Fruit fly (Drosophila melanogaster) whole organism, embryonic: Measurements from ENCODE around the gene CG13409.
A peak's percentile ranks its signal among the peaks of the same experiment; 100 is the strongest.

Experiments
- ATbp ChIP-seq: fragments of 200-800 bp; sonication (Bioruptor generic); optimal IDR thresholded peaks from 2 replicates; lab custom pipeline; 2017; ENCODE audit warnings: missing biosample characterization, mild to moderate bottlenecking, missing genetic modification characterization, missing genetic modification reagents
- BEAF-32 ChIP-seq: fragments of 200-800 bp; sonication (Bioruptor generic); optimal IDR thresholded peaks from 3 replicates; lab custom pipeline; 2017; ENCODE audit warnings: missing biosample characterization, missing genetic modification characterization, mild to moderate bottlenecking, moderate library complexity, missing genetic modification reagents
- CG10147 ChIP-seq: fragments of 200-800 bp; sonication (Bioruptor generic); optimal IDR thresholded peaks from 2 replicates; lab custom pipeline; 2019; ENCODE audit warnings: missing biosample characterization, mild to moderate bottlenecking, missing genetic modification characterization, moderate library complexity
- CG11085 ChIP-seq: fragments of 200-800 bp; sonication (Bioruptor generic); IDR thresholded peaks from 2 replicates; pipeline ENCODE4 v1.3.6; 2022; ENCODE audit warnings: missing biosample characterization, missing genetic modification characterization
- CG11723 ChIP-seq: fragments of 200-800 bp; sonication (Bioruptor generic); optimal IDR thresholded peaks from 2 replicates; lab custom pipeline; 2017; ENCODE audit warnings: missing biosample characterization, mild to moderate bottlenecking, missing genetic modification characterization
- CG12942 ChIP-seq: fragments of 200-800 bp; sonication (Bioruptor generic); optimal IDR thresholded peaks from 3 replicates; lab custom pipeline; 2016; ENCODE audit warnings: missing biosample characterization, missing genetic modification characterization
- CG13287 ChIP-seq: fragments of 200-800 bp; sonication (Bioruptor generic); IDR thresholded peaks from 2 replicates; pipeline ENCODE4 v1.3.6; 2022; ENCODE audit warnings: missing biosample characterization, missing genetic modification characterization; ENCODE audit not compliant: partially characterized antibody
- CG1529 ChIP-seq: fragments of 200-800 bp; sonication (Bioruptor generic); optimal IDR thresholded peaks from 3 replicates; lab custom pipeline; 2018; ENCODE audit warnings: missing biosample characterization, missing genetic modification characterization
- CG17912 ChIP-seq: fragments of 200-800 bp; sonication (Bioruptor generic); optimal IDR thresholded peaks from 2 replicates; lab custom pipeline; 2018; ENCODE audit warnings: missing biosample characterization, mild to moderate bottlenecking, missing genetic modification characterization
- CG18599 ChIP-seq: fragments of 200-800 bp; sonication (Bioruptor generic); optimal IDR thresholded peaks from 3 replicates; lab custom pipeline; 2017; ENCODE audit warnings: missing biosample characterization, missing genetic modification characterization, mild to moderate bottlenecking, moderate library complexity, missing genetic modification reagents
- CG30020 ChIP-seq: fragments of 200-800 bp; optimal IDR thresholded peaks from 2 replicates; lab custom pipeline; 2019; ENCODE audit warnings: missing biosample characterization, mild to moderate bottlenecking, missing genetic modification characterization, moderate library complexity
- CG31224 ChIP-seq: fragments of 200-800 bp; sonication (Bioruptor generic); IDR thresholded peaks from 2 replicates; pipeline ENCODE4 v1.3.6; 2022; ENCODE audit warnings: missing biosample characterization, missing genetic modification characterization
- CG3281 ChIP-seq: fragments of 200-800 bp; sonication (Bioruptor generic); optimal IDR thresholded peaks from 3 replicates; lab custom pipeline; 2017; ENCODE audit warnings: missing biosample characterization, mild to moderate bottlenecking, missing genetic modification characterization
- CG34376 ChIP-seq: fragments of 200-800 bp; sonication (Bioruptor generic); optimal IDR thresholded peaks from 2 replicates; lab custom pipeline; 2018; ENCODE audit warnings: missing biosample characterization, mild to moderate bottlenecking, missing genetic modification characterization
- CG3726 ChIP-seq: fragments of 200-800 bp; sonication (Bioruptor generic); IDR thresholded peaks from 3 replicates; pipeline ENCODE4, ENCODE4 v1.3.6; 2022; ENCODE audit warnings: missing biosample characterization, missing genetic modification characterization
- CG4617 ChIP-seq: fragments of 200-800 bp; sonication (Bioruptor generic); optimal IDR thresholded peaks from 3 replicates; lab custom pipeline; 2016; ENCODE audit warnings: missing biosample characterization, missing genetic modification characterization, borderline replicate concordance
- CG5953 ChIP-seq: fragments of 200-800 bp; sonication (Bioruptor generic); IDR thresholded peaks from 2 replicates; pipeline ENCODE4 v1.3.6; 2022; ENCODE audit warnings: missing biosample characterization, missing genetic modification characterization
- CG9215 ChIP-seq: fragments of 200-800 bp; sonication (Bioruptor generic); IDR thresholded peaks from 2 replicates; pipeline ENCODE4 v1.3.6; 2022; ENCODE audit warnings: missing biosample characterization, missing genetic modification characterization
- Chrac-16 ChIP-seq: fragments of 200-800 bp; sonication (Bioruptor generic); optimal IDR thresholded peaks from 3 replicates; lab custom pipeline; 2016; ENCODE audit warnings: missing biosample characterization, missing genetic modification characterization
- CrebB ChIP-seq: fragments of 200-800 bp; sonication (Bioruptor generic); optimal IDR thresholded peaks from 3 replicates; lab custom pipeline; 2018; ENCODE audit warnings: missing biosample characterization, mild to moderate bottlenecking, missing genetic modification characterization
- Dip2 ChIP-seq: fragments of 200-800 bp; sonication (Bioruptor generic); IDR thresholded peaks from 2 replicates; pipeline ENCODE4 v1.3.6; 2022; ENCODE audit warnings: missing biosample characterization, missing genetic modification characterization
- MESR4 ChIP-seq: fragments of 200-800 bp; sonication (Bioruptor generic); optimal IDR thresholded peaks from 2 replicates; lab custom pipeline; 2018; ENCODE audit warnings: missing biosample characterization, mild to moderate bottlenecking, missing genetic modification characterization, moderate library complexity
- Opbp ChIP-seq: fragments of 200-800 bp; sonication (Bioruptor generic); IDR thresholded peaks from 3 replicates; pipeline ENCODE4 v1.3.6; 2022; ENCODE audit warnings: missing biosample characterization, missing genetic modification characterization; ENCODE audit not compliant: partially characterized antibody
- Rx ChIP-seq: fragments of 200-800 bp; sonication (Bioruptor generic); IDR thresholded peaks from 2 replicates; pipeline ENCODE4 v1.3.6; 2022; ENCODE audit warnings: missing biosample characterization, missing genetic modification characterization
- Tbp ChIP-seq: fragments of >200 bp; optimal IDR thresholded peaks from 2 replicates; lab custom pipeline; 2018; ENCODE audit warnings: missing biosample characterization, missing genetic modification characterization
- ac ChIP-seq: fragments of 200-800 bp; sonication (Bioruptor generic); optimal IDR thresholded peaks from 3 replicates; lab custom pipeline; 2017; ENCODE audit warnings: missing biosample characterization, mild to moderate bottlenecking, missing genetic modification characterization
- al ChIP-seq: fragments of 200-800 bp; sonication (Bioruptor generic); IDR thresholded peaks from 2 replicates; pipeline ENCODE4 v1.3.6; 2022; ENCODE audit warnings: missing biosample characterization, missing genetic modification characterization
- bcd ChIP-seq: fragments of 200-800 bp; sonication (Bioruptor generic); optimal IDR thresholded peaks from 2 replicates; lab custom pipeline; 2017; ENCODE audit warnings: missing biosample characterization, mild to moderate bottlenecking, missing genetic modification characterization
- br ChIP-seq: fragments of >200 bp; optimal IDR thresholded peaks from 2 replicates; lab custom pipeline; 2017
- chif ChIP-seq, 2 experiments: fragments of 200-800 bp; sonication (Bioruptor generic); optimal IDR thresholded peaks; 3 replicates each; lab custom pipeline; 2016; ENCODE audit warnings: missing biosample characterization in 2 of 2, missing genetic modification characterization in 2 of 2
- dysf ChIP-seq: fragments of 200-800 bp; sonication (Bioruptor generic); IDR thresholded peaks from 3 replicates; pipeline ENCODE4 v1.3.6; 2022; ENCODE audit warnings: missing biosample characterization, missing genetic modification characterization
- esg ChIP-seq: fragments of 200-800 bp; sonication (Bioruptor generic); conservative IDR thresholded peaks from 2 replicates; pipeline ENCODE4 v1.3.6; 2022; ENCODE audit warnings: missing biosample characterization, missing genetic modification characterization
- exex ChIP-seq: fragments of 200-800 bp; sonication (Bioruptor generic); optimal IDR thresholded peaks from 4 replicates; lab custom pipeline; 2018; ENCODE audit warnings: missing biosample characterization, mild to moderate bottlenecking, missing genetic modification characterization, moderate library complexity
- fd3F ChIP-seq: fragments of 200-800 bp; sonication (Bioruptor generic); optimal IDR thresholded peaks from 2 replicates; lab custom pipeline; 2018; ENCODE audit warnings: missing biosample characterization, mild to moderate bottlenecking, missing genetic modification characterization, moderate library complexity
- gsb-n ChIP-seq: fragments of 200-800 bp; sonication (Bioruptor generic); optimal IDR thresholded peaks from 3 replicates; lab custom pipeline; 2018; ENCODE audit warnings: missing biosample characterization, mild to moderate bottlenecking, missing genetic modification characterization
- gt ChIP-seq: fragments of 200-800 bp; sonication (Bioruptor generic); IDR thresholded peaks from 2 replicates; pipeline ENCODE4 v1.3.6; 2022; ENCODE audit warnings: missing biosample characterization, missing genetic modification characterization
- ham ChIP-seq: fragments of 200-800 bp; sonication (Bioruptor generic); IDR thresholded peaks from 2 replicates; pipeline ENCODE4 v1.3.6; 2022; ENCODE audit warnings: missing biosample characterization, missing genetic modification characterization
- lab ChIP-seq: fragments of 200-800 bp; sonication (Bioruptor generic); optimal IDR thresholded peaks from 3 replicates; lab custom pipeline; 2017; ENCODE audit warnings: missing biosample characterization, missing genetic modification characterization, mild to moderate bottlenecking, moderate library complexity, missing genetic modification reagents
- onecut ChIP-seq: fragments of 200-800 bp; sonication (Bioruptor generic); IDR thresholded peaks from 2 replicates; pipeline ENCODE4 v1.3.6; 2022; ENCODE audit warnings: missing biosample characterization, missing genetic modification characterization
- phol ChIP-seq: fragments of 200-800 bp; sonication (Bioruptor generic); optimal IDR thresholded peaks from 3 replicates; lab custom pipeline; 2018; ENCODE audit warnings: missing biosample characterization, mild to moderate bottlenecking, missing genetic modification characterization, moderate library complexity
- pzg ChIP-seq: fragments of 200-800 bp; sonication (Bioruptor generic); optimal IDR thresholded peaks from 3 replicates; lab custom pipeline; 2018; ENCODE audit warnings: missing biosample characterization, mild to moderate bottlenecking, missing genetic modification characterization, moderate library complexity
- ranshi ChIP-seq: fragments of 200-800 bp; sonication (Bioruptor generic); IDR thresholded peaks from 2 replicates; pipeline ENCODE4 v1.3.6; 2022; ENCODE audit warnings: missing biosample characterization, missing genetic modification characterization
- row ChIP-seq: fragments of 200-800 bp; sonication (Bioruptor generic); IDR thresholded peaks from 3 replicates; pipeline ENCODE4 v1.3.6; 2022; ENCODE audit warnings: missing biosample characterization, missing genetic modification characterization
- so ChIP-seq: fragments of 200-800 bp; sonication (Bioruptor generic); IDR thresholded peaks from 3 replicates; pipeline ENCODE4 v1.3.6; 2022; ENCODE audit warnings: missing biosample characterization, missing genetic modification characterization
- sob ChIP-seq: fragments of 200-800 bp; sonication (Bioruptor generic); IDR thresholded peaks from 2 replicates; pipeline ENCODE4 v1.3.6; 2022; ENCODE audit warnings: missing biosample characterization, missing genetic modification characterization
- stc ChIP-seq: fragments of 200-800 bp; sonication (Bioruptor generic); IDR thresholded peaks from 2 replicates; pipeline ENCODE4 v1.3.6; 2022; ENCODE audit warnings: missing biosample characterization, missing genetic modification characterization
- unc-4 ChIP-seq: fragments of 200-800 bp; sonication (Bioruptor generic); IDR thresholded peaks from 2 replicates; pipeline ENCODE4 v1.3.6; 2022; ENCODE audit warnings: missing biosample characterization, missing genetic modification characterization; ENCODE audit not compliant: partially characterized antibody
- usp ChIP-seq: fragments of >200 bp; optimal IDR thresholded peaks from 2 replicates; lab custom pipeline; 2017; ENCODE audit warnings: missing biosample characterization, missing genetic modification characterization
- wdn ChIP-seq: fragments of 200-800 bp; sonication (Bioruptor generic); IDR thresholded peaks from 2 replicates; pipeline ENCODE4 v1.3.6; 2022; ENCODE audit warnings: missing biosample characterization, missing genetic modification characterization
- zen2 ChIP-seq: fragments of 200-800 bp; sonication (Bioruptor generic); IDR thresholded peaks from 3 replicates; pipeline ENCODE4 v1.3.6; 2022; ENCODE audit warnings: missing biosample characterization, missing genetic modification characterization; ENCODE audit not compliant: partially characterized antibody

The CG13409 gene

DNA sequence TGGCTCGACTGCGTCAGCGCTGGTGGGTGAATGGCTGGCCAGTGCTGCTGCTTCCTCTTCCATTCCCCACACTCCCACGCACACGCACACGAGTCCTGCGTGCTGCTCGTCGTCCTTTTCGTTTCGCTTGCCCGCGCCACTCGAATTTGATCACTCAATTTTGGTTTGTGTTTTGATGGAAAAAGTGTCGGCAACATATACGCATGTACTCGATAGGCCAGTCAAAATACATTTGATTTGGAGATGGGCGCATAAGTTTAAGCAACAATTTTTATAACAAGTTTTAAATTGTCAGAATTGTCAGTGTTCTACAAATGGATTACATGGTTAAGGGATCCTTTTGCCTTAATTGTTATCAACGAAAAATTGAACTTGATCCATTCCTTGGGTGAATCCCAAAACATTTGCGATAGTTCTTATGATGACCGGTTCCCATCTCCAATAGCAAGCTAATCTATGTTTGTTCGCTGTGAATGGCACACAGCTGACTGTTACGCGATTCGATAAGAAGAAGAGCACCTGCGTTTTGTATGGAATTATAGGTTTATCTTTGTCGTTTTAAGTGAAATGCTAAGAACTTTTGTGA lies 8.6 kb downstream of the CG13409 start, which contains the start of the genes Mitofilin and mRpL35 (continued):
- TF ChIP-seq exex (tag; lab: Kevin White, UChicago) (no peak), usp (GFP tag; lab: Kevin White, UChicago) (no peak), CG30020 (tag; lab: Kevin White, UChicago) (peak; percentile 17), Tbp (GFP tag; lab: Kevin White, UChicago) (no peak), Opbp (GFP tag; lab: Robert Waterston, UW) (peak; percentile 26; the same call in 2 of the 3 replicates), Dip2 (GFP tag; lab: Robert Waterston, UW) (no peak), br (lab: Kevin White, UChicago) (no peak), CG3726 (GFP tag; lab: Robert Waterston, UW) (no peak), chif (GFP tag; optimal IDR thresholded peaks at IDR 0.05; lab: Kevin White, UChicago) (peak; percentile 36 to 52), fd3F (no peak), row (GFP tag; lab: Robert Waterston, UW) (peak; percentile 83), lab (no peak), wdn (GFP tag; lab: Robert Waterston, UW) (no peak), CG34376 (GFP tag; lab: Kevin White, UChicago) (peak; percentile 17), CG13287 (GFP tag; lab: Robert Waterston, UW) (peak; percentile 43), dysf (GFP tag; lab: Robert Waterston, UW) (peak; percentile 23; the same call in 1 of the 3 replicates), esg (0 out of 2 replicates have a peak, but pooled peaks have one; percentile 21), CG9215 (peak; percentile 48), unc-4 (GFP tag; lab: Robert Waterston, UW) (peak; percentile 62), bcd (GFP tag; lab: Kevin White, UChicago) (peak; percentile 69), gsb-n (tag; lab: Kevin White, UChicago) (no peak), pzg (GFP tag; lab: Kevin White, UChicago) (peak; percentile 50), al (GFP tag; lab: Robert Waterston, UW) (0 out of 2 replicates have a peak, but pooled peaks have one; percentile 37), ham (GFP tag; lab: Robert Waterston, UW) (no peak), onecut (GFP tag; lab: Robert Waterston, UW) (peak; percentile 3; the same call in 1 of the 2 replicates), CG12942 (GFP tag; lab: Kevin White, UChicago) (peak; percentile 4), ATbp (GFP tag; lab: Kevin White, UChicago) (no peak), gt (GFP tag; lab: Robert Waterston, UW) (no peak), CrebB (tag; lab: Kevin White, UChicago) (no peak), CG18599 (no peak), ac (no peak), CG10147 (GFP tag; lab: Kevin White, UChicago) (no peak), stc (GFP tag; lab: Robert Waterston, UW) (no peak), CG31224 (GFP tag; lab: Robert Waterston, UW) (no peak), sob (GFP tag; lab: Robert Waterston, UW) (no peak), ranshi (GFP tag; lab: Robert Waterston, UW) (no peak), Chrac-16 (GFP tag; lab: Kevin White, UChicago) (peak; percentile 35), Rx (GFP tag; lab: Robert Waterston, UW) (no peak), CG5953 (no peak), MESR4 (GFP tag; lab: Kevin White, UChicago) (peak; percentile 34), BEAF-32 (GFP tag; lab: Kevin White, UChicago) (peak; percentile 89), so (no peak), CG11723 (GFP tag; lab: Kevin White, UChicago) (no peak), CG11085 (GFP tag; lab: Robert Waterston, UW) (no peak), phol (tag; lab: Kevin White, UChicago) (peak; percentile 55), CG17912 (GFP tag; lab: Kevin White, UChicago) (no peak), zen2 (GFP tag; lab: Robert Waterston, UW) (peak; percentile 44; the same call in 1 of the 3 replicates), CG4617 (GFP tag; lab: Kevin White, UChicago) (no peak), CG1529 (GFP tag; lab: Kevin White, UChicago) (no peak), CG3281 (GFP tag; lab: Kevin White, UChicago) (peak; percentile 23)
